Fruit fly (Drosophila melanogaster) whole organism, wandering third instar larva: ENCODE measurements around the gene Icmt.

Source experiments
- Abd-B ChIP-seq: fragments of >200 bp; optimal IDR thresholded peaks from 2 replicates; lab custom pipeline; 2017; ENCODE audit warnings: missing biosample characterization, missing genetic modification characterization
- CG32264 ChIP-seq: fragments of 200-800 bp; sonication (Bioruptor generic); optimal IDR thresholded peaks from 2 replicates; lab custom pipeline; 2016; ENCODE audit warnings: missing biosample characterization, missing genetic modification characterization
- CG9705 ChIP-seq: fragments of 200-800 bp; sonication (Bioruptor generic); optimal IDR thresholded peaks from 2 replicates; lab custom pipeline; 2018; ENCODE audit warnings: missing biosample characterization, mild to moderate bottlenecking, missing genetic modification characterization
- CrebA ChIP-seq: fragments of 200-800 bp; sonication (Bioruptor generic); optimal IDR thresholded peaks from 2 replicates; lab custom pipeline; 2016; ENCODE audit warnings: missing biosample characterization, mild to moderate bottlenecking, missing genetic modification characterization, borderline replicate concordance
- Dif ChIP-seq: fragments of 200-275, 200-300 bp; sonication (Bioruptor generic); optimal IDR thresholded peaks from 2 replicates; lab custom pipeline; 2018; ENCODE audit warnings: missing biosample characterization, missing genetic modification characterization; ENCODE audit not compliant: partially characterized antibody
- GATAd ChIP-seq: sonication (Bioruptor generic); optimal IDR thresholded peaks from 2 replicates; lab custom pipeline; 2016; ENCODE audit warnings: missing biosample characterization, missing genetic modification characterization
- HLH106 ChIP-seq: fragments of 200-800 bp; optimal IDR thresholded peaks from 3 replicates; lab custom pipeline; 2019; ENCODE audit warnings: missing biosample characterization, mild to moderate bottlenecking, missing genetic modification characterization, moderate library complexity
- Hnf4 ChIP-seq: fragments of 200-800 bp; sonication (Bioruptor generic); optimal IDR thresholded peaks from 2 replicates; lab custom pipeline; 2016; ENCODE audit warnings: missing biosample characterization, mild to moderate bottlenecking, missing genetic modification characterization
- Hr78 ChIP-seq: fragments of >200 bp; optimal IDR thresholded peaks from 2 replicates; lab custom pipeline; 2017; ENCODE audit warnings: missing biosample characterization, missing genetic modification characterization
- Hr83 ChIP-seq: fragments of 200-300 bp; sonication (Bioruptor generic); optimal IDR thresholded peaks from 2 replicates; lab custom pipeline; 2016; ENCODE audit warnings: missing biosample characterization, mild to moderate bottlenecking, missing genetic modification characterization, moderate library complexity; ENCODE audit not compliant: poor library complexity, severe bottlenecking
- Jra ChIP-seq: sonication (Bioruptor generic); optimal IDR thresholded peaks from 2 replicates; lab custom pipeline; 2016; ENCODE audit warnings: missing biosample characterization, missing genetic modification characterization
- Mio ChIP-seq: sonication (Bioruptor generic); optimal IDR thresholded peaks from 2 replicates; lab custom pipeline; 2016; ENCODE audit warnings: missing biosample characterization, missing genetic modification characterization
- Myc ChIP-seq: fragments of >200 bp; optimal IDR thresholded peaks from 2 replicates; lab custom pipeline; 2017
- N ChIP-seq: fragments of >200 bp; optimal IDR thresholded peaks from 2 replicates; lab custom pipeline; 2018; ENCODE audit warnings: missing biosample characterization, missing external identifiers, missing genetic modification characterization
- OdsH ChIP-seq: fragments of 200-800 bp; sonication (Bioruptor generic); optimal IDR thresholded peaks from 2 replicates; lab custom pipeline; 2016; ENCODE audit warnings: missing biosample characterization, mild to moderate bottlenecking, missing genetic modification characterization
- Rel ChIP-seq, 2 experiments: fragments of 200-800 bp; sonication (Bioruptor generic) in 1 of 2; optimal IDR thresholded peaks; 2 replicates in 1 of 2; 3 replicates in 1 of 2; lab custom pipeline; 2016 to 2019; ENCODE audit warnings: mild to moderate bottlenecking in 2 of 2, missing biosample characterization in 2 of 2, missing genetic modification characterization in 2 of 2, moderate library complexity in 1 of 2
- Sp1 ChIP-seq: fragments of 200-800 bp; sonication (Bioruptor generic); optimal IDR thresholded peaks from 3 replicates; lab custom pipeline; 2019; ENCODE audit warnings: missing biosample characterization, mild to moderate bottlenecking, missing genetic modification characterization, moderate library complexity
- Vsx2 ChIP-seq: fragments of 200-300, 225-300 bp; sonication (Bioruptor generic); optimal IDR thresholded peaks from 2 replicates; lab custom pipeline; 2018; ENCODE audit warnings: missing biosample characterization, missing genetic modification characterization; ENCODE audit not compliant: partially characterized antibody
- br ChIP-seq: fragments of 200-800 bp; sonication (Bioruptor generic); optimal IDR thresholded peaks from 2 replicates; lab custom pipeline; 2016; ENCODE audit warnings: missing biosample characterization, missing genetic modification characterization
- brk ChIP-seq: fragments of 200-800 bp; sonication (Bioruptor generic); optimal IDR thresholded peaks from 2 replicates; lab custom pipeline; 2016; ENCODE audit warnings: missing biosample characterization, mild to moderate bottlenecking, missing genetic modification characterization
- dl ChIP-seq, 2 experiments: fragments of 175-275, 200-275 bp in 1 of 2; fragments of 200-275 bp in 1 of 2; sonication (Bioruptor generic); optimal IDR thresholded peaks; lab custom pipeline; 2018; ENCODE audit warnings: mild to moderate bottlenecking in 2 of 2, missing biosample characterization in 2 of 2, missing genetic modification characterization in 2 of 2, moderate library complexity in 2 of 2; ENCODE audit not compliant: partially characterized antibody in 2 of 2, insufficient read depth in 1 of 2
- dmrt93B ChIP-seq: fragments of 200-800 bp; sonication (Bioruptor generic); optimal IDR thresholded peaks from 2 replicates; lab custom pipeline; 2018; ENCODE audit warnings: missing biosample characterization, mild to moderate bottlenecking, missing genetic modification characterization
- dsf ChIP-seq: sonication (Bioruptor generic); optimal IDR thresholded peaks from 2 replicates; lab custom pipeline; 2016; ENCODE audit warnings: missing biosample characterization, missing genetic modification characterization, borderline replicate concordance
- ey ChIP-seq: fragments of 200-800 bp; sonication (Bioruptor generic); optimal IDR thresholded peaks from 2 replicates; lab custom pipeline; 2016; ENCODE audit warnings: missing biosample characterization, missing genetic modification characterization
- foxo ChIP-seq, 2 experiments: fragments of 200-800 bp; sonication (Bioruptor generic); optimal IDR thresholded peaks; 2 replicates in 1 of 2; 3 replicates in 1 of 2; lab custom pipeline; 2016 to 2017; ENCODE audit warnings: missing biosample characterization in 2 of 2, missing genetic modification characterization in 2 of 2
- fru ChIP-seq: fragments of 200-800 bp; sonication (Bioruptor generic); optimal IDR thresholded peaks from 3 replicates; lab custom pipeline; 2016; ENCODE audit warnings: missing biosample characterization, mild to moderate bottlenecking, missing genetic modification characterization
- h ChIP-seq: fragments of 200-800 bp; sonication (Bioruptor generic); optimal IDR thresholded peaks from 3 replicates; lab custom pipeline; 2016; ENCODE audit warnings: missing biosample characterization, mild to moderate bottlenecking, missing genetic modification characterization
- jim ChIP-seq: fragments of 175-275, 200-325 bp; sonication (Bioruptor generic); optimal IDR thresholded peaks from 2 replicates; lab custom pipeline; 2016; ENCODE audit warnings: missing biosample characterization, mild to moderate bottlenecking, missing genetic modification characterization
- lola ChIP-seq: fragments of >200 bp; optimal IDR thresholded peaks from 2 replicates; lab custom pipeline; 2017; ENCODE audit warnings: missing biosample characterization, missing genetic modification characterization
- pan ChIP-seq: fragments of >200 bp; optimal IDR thresholded peaks from 2 replicates; lab custom pipeline; 2017
- psq ChIP-seq: fragments of 200-800 bp; sonication (Bioruptor generic); optimal IDR thresholded peaks from 3 replicates; lab custom pipeline; 2017; ENCODE audit warnings: missing biosample characterization, mild to moderate bottlenecking, missing genetic modification characterization, moderate library complexity
- rgr ChIP-seq: fragments of 200-800 bp; sonication (Bioruptor generic); optimal IDR thresholded peaks from 3 replicates; lab custom pipeline; 2016; ENCODE audit warnings: missing biosample characterization, mild to moderate bottlenecking, missing genetic modification characterization
- sage ChIP-seq: fragments of 200-800 bp; sonication (Bioruptor generic); optimal IDR thresholded peaks from 2 replicates; lab custom pipeline; 2016; ENCODE audit warnings: missing biosample characterization, mild to moderate bottlenecking, missing genetic modification characterization
- sv ChIP-seq: fragments of 200-800 bp; sonication (Bioruptor generic); optimal IDR thresholded peaks from 3 replicates; lab custom pipeline; 2016; ENCODE audit warnings: missing biosample characterization, missing genetic modification characterization
- tai ChIP-seq: sonication (Bioruptor generic); optimal IDR thresholded peaks from 2 replicates; lab custom pipeline; 2016; ENCODE audit warnings: missing biosample characterization, missing genetic modification characterization
- usp ChIP-seq: fragments of >200 bp; optimal IDR thresholded peaks from 2 replicates; lab custom pipeline; 2017; ENCODE audit warnings: missing biosample characterization, missing genetic modification characterization
- woc ChIP-seq: sonication (Bioruptor generic); optimal IDR thresholded peaks from 2 replicates; lab custom pipeline; 2016; ENCODE audit warnings: missing biosample characterization, mild to moderate bottlenecking, missing genetic modification characterization

Icmt gene

dm6 chr3L:13040849-13041248 is 22.8 kb downstream of the Icmt start:
- TF ChIP-seq Vsx2 (GFP tag; lab: Kevin White, UChicago) (no peak), foxo (GFP tag; optimal IDR thresholded peaks at IDR 0.05; lab: Kevin White, UChicago) (no peak), Dif (GFP tag; lab: Kevin White, UChicago) (no peak), pan (lab: Kevin White, UChicago) (no peak), Jra (GFP tag; lab: Kevin White, UChicago) (no peak), dmrt93B (GFP tag; lab: Kevin White, UChicago) (no peak), GATAd (no peak), Myc (lab: Kevin White, UChicago) (no peak), Mio (GFP tag; lab: Kevin White, UChicago) (no peak)

DNA sequence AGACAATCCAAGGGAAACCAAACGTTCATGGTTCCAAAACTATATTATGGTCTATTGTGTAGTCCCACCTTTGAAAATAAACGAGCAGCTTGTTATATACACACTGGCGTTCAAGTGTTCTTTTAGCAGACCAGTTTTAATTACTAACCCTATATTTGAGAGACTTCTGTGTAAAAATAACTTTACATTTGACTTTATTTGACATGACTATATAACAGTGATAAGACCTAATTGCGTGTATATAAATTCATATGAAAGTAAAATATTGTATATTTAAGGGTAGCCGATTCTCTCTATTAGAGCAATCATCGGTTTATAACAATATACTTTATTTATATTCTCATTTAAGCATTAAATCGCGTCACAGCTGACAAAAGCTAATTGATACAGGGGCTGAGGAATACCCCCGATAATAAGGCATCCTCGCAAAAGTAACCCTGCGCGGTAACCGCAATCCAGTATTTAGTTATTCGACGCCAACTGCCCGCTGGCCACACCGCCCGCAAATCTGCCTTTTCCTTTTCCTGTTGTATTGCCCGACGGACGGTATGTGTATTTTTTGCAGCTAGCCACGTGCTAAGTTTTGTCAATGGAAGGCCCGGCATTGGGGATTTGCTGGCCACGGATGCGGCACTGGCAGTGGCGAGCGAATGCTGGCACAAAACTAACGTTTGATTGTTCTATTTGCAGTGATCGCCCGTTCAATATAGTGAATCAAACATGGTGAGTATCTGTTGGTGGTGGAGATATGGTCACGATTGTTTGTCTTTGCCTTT is 23.4 kb downstream of the Icmt start, which contains the start of gene RpS4:
Gene RpS4, plus strand, starts transcription at position 465 of the 776 bp plus-strand sequence.
- TF ChIP-seq dmrt93B (GFP tag; lab: Kevin White, UChicago) (peak; percentile 91), br (peak; percentile 86), jim (peak; percentile 74), N (GFP tag; lab: Kevin White, UChicago) (no peak), OdsH (GFP tag; lab: Kevin White, UChicago) (peak; percentile 75), woc (GFP tag; lab: Kevin White, UChicago) (peak; percentile 39), Hnf4 (GFP tag; lab: Kevin White, UChicago) (peak; percentile 85), Dif (GFP tag; lab: Kevin White, UChicago) (peak; percentile 54), pan (lab: Kevin White, UChicago) (no peak), ey (GFP tag; lab: Kevin White, UChicago) (peak; percentile 71), lola (GFP tag; lab: Kevin White, UChicago) (no peak), tai (GFP tag; lab: Kevin White, UChicago) (no peak), Hr83 (GFP tag; lab: Kevin White, UChicago) (peak; percentile 97), Vsx2 (GFP tag; lab: Kevin White, UChicago) (no peak), CG32264 (GFP tag; lab: Kevin White, UChicago) (peak; percentile 51), sv (peak; percentile 85), Sp1 (GFP tag; lab: Kevin White, UChicago) (peak; percentile 95), psq (peak; percentile 54), Abd-B (GFP tag; lab: Kevin White, UChicago) (no peak), h (GFP tag; lab: Kevin White, UChicago) (peak; percentile 85), rgr (GFP tag; lab: Kevin White, UChicago) (peak; percentile 92), foxo (GFP tag; optimal IDR thresholded peaks at IDR 0.05; lab: Kevin White, UChicago) (peak; percentile 6 to 77), Myc (lab: Kevin White, UChicago) (peak; percentile 50), Jra (GFP tag; lab: Kevin White, UChicago) (peak; percentile 42), Rel (GFP tag; optimal IDR thresholded peaks at IDR 0.05; lab: Kevin White, UChicago) (no peak), Rel (tag; optimal IDR thresholded peaks at IDR 0.05; lab: Kevin White, UChicago) (peak; percentile 78), Mio (GFP tag; lab: Kevin White, UChicago) (peak; percentile 63), usp (GFP tag; lab: Kevin White, UChicago) (no peak), fru (GFP tag; lab: Kevin White, UChicago) (peak; percentile 74), HLH106 (peak; percentile 81), GATAd (no peak), CrebA (GFP tag; lab: Kevin White, UChicago) (no peak), sage (GFP tag; lab: Kevin White, UChicago) (peak; percentile 35), brk (GFP tag; lab: Kevin White, UChicago) (no peak), CG9705 (GFP tag; lab: Kevin White, UChicago) (peak; percentile 93)

DNA sequence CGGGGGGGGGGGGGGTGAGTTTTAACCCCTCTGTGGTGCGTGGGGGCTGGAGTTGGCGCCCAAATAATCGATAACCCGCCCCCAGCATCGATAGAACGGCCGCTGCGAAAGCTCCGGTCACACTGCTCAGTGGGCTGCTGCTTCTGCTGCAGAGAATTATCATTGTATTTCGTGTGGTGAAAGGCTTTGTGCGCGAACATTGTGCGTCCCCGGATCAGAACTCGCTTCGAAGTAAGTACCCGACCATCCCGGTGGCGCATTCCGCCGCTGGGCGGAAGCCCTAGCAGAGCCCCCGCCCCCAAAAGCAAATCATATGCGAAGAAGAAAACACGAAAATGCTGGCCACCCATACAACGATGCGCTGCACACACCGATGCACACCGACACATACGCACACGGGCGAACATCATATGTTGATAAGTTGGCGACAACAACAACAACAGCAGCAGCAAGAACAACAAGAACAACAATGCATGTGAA is 26.3 kb downstream of the Icmt start, which contains the start of gene Syx13:
Gene Syx13, plus strand, starts transcription at position 100 of the 480 bp plus-strand sequence.
- TF ChIP-seq Dif (GFP tag; lab: Kevin White, UChicago) (peak; percentile 33), Sp1 (GFP tag; lab: Kevin White, UChicago) (peak; percentile 44), Hnf4 (GFP tag; lab: Kevin White, UChicago) (no peak), Abd-B (GFP tag; lab: Kevin White, UChicago) (no peak), h (GFP tag; lab: Kevin White, UChicago) (peak; percentile 34), fru (GFP tag; lab: Kevin White, UChicago) (peak; percentile 15), foxo (GFP tag; optimal IDR thresholded peaks at IDR 0.05; lab: Kevin White, UChicago) (peak in 1 of 2 experiments; percentile 41), OdsH (GFP tag; lab: Kevin White, UChicago) (peak; percentile 42), dsf (no peak), brk (GFP tag; lab: Kevin White, UChicago) (no peak), HLH106 (peak; percentile 36), psq (peak; percentile 60), sage (GFP tag; lab: Kevin White, UChicago) (no peak), rgr (GFP tag; lab: Kevin White, UChicago) (peak; percentile 7), N (GFP tag; lab: Kevin White, UChicago) (peak; percentile 71), Jra (GFP tag; lab: Kevin White, UChicago) (peak; percentile 29), Rel (GFP tag; optimal IDR thresholded peaks at IDR 0.05; lab: Kevin White, UChicago) (no peak), Rel (tag; optimal IDR thresholded peaks at IDR 0.05; lab: Kevin White, UChicago) (peak; percentile 98), woc (GFP tag; lab: Kevin White, UChicago) (no peak), Mio (GFP tag; lab: Kevin White, UChicago) (no peak), dl (GFP tag; optimal IDR thresholded peaks at IDR 0.05; lab: Kevin White, UChicago; ENCODE audit: insufficient read depth in 1 of 2, partially characterized antibody in 2 of 2) (no peak), Hr78 (no peak), ey (GFP tag; lab: Kevin White, UChicago) (no peak)
